Worm (Caenorhabditis elegans): ENCODE results near the gene C13G3.12.
A peak's percentile ranks its signal among the peaks of the same experiment; 100 is the strongest.

C13G3.12 gene

ce11 chrV:11039379-11039954, 16.8 kb upstream of the C13G3.12 start, which contains the start of gene pak-2:
Gene pak-2 (minus strand): TSS chrV:11039429.
- TF ChIP-seq ceh-28 (tag; optimal IDR thresholded peaks at IDR 0.05) (peak; percentile 34), pha-4 (tag; optimal IDR thresholded peaks at IDR 0.05) (peak; percentile 82), egl-27 (tag; optimal IDR thresholded peaks at IDR 0.05) (no peak), lin-15B (tag; optimal IDR thresholded peaks at IDR 0.05) (peak; percentile 85), unc-62 (GFP tag; optimal IDR thresholded peaks at IDR 0.05) (peak; percentile 49), ceh-16 (tag; optimal IDR thresholded peaks at IDR 0.05) (no peak), elt-3 (tag; optimal IDR thresholded peaks at IDR 0.05) (no peak), snpc-4 (tag; optimal IDR thresholded peaks at IDR 0.05) (no peak), nhr-43 (tag; optimal IDR thresholded peaks at IDR 0.05; ENCODE audit: poor library complexity, severe bottlenecking) (peak; percentile 62), nhr-11 (tag; optimal IDR thresholded peaks at IDR 0.05) (peak; percentile 24), nfya-1 (tag; optimal IDR thresholded peaks at IDR 0.05; ENCODE audit: insufficient read depth) (peak; percentile 73), nhr-25 (tag; optimal IDR thresholded peaks at IDR 0.05) (peak; percentile 40), nhr-23 (tag; optimal IDR thresholded peaks at IDR 0.05) (peak; percentile 70), ceh-82 (tag; optimal IDR thresholded peaks at IDR 0.05) (no peak), egl-5 (tag; optimal IDR thresholded peaks at IDR 0.05) (peak; percentile 72), fos-1 (tag; optimal IDR thresholded peaks at IDR 0.05) (no peak), hmg-11 (tag; optimal IDR thresholded peaks at IDR 0.05) (peak; percentile 78), unc-39 (tag; optimal IDR thresholded peaks at IDR 0.05) (no peak), lsy-12 (tag; optimal IDR thresholded peaks at IDR 0.05) (peak; percentile 28), fkh-10 (GFP tag; optimal IDR thresholded peaks at IDR 0.05) (peak; percentile 7), nhr-77 (tag; optimal IDR thresholded peaks at IDR 0.05) (no peak), elt-2 (tag; optimal IDR thresholded peaks at IDR 0.05) (peak; percentile 64), daf-12 (tag; optimal IDR thresholded peaks at IDR 0.05) (no peak), jun-1 (tag; optimal IDR thresholded peaks at IDR 0.05) (peak; percentile 8), skn-1 (tag; optimal IDR thresholded peaks at IDR 0.05) (no peak), pqm-1 (tag; optimal IDR thresholded peaks at IDR 0.05) (peak; percentile 28)

- TF ChIP-seq nhr-237 (tag; optimal IDR thresholded peaks at IDR 0.05) (no peak), elt-1 (tag; optimal IDR thresholded peaks at IDR 0.05) (no peak), mdl-1 (tag; optimal IDR thresholded peaks at IDR 0.05) (no peak), tbx-2 (tag; optimal IDR thresholded peaks at IDR 0.05) (no peak), nfya-1 (tag; optimal IDR thresholded peaks at IDR 0.05; ENCODE audit: insufficient read depth) (peak; percentile 21), nhr-67 (tag; optimal IDR thresholded peaks at IDR 0.05) (no peak)
Observed at ce11 chrV:11034748-11035147, 12.0 kb upstream of the C13G3.12 start, which contains the start of gene pptr-2. Gene pptr-2 (minus strand): TSS chrV:11034931.

ce11 chrV:11033241-11033640, 10.5 kb upstream of the C13G3.12 start:
- TF ChIP-seq tbx-2 (tag; optimal IDR thresholded peaks at IDR 0.05): no peak
- TF ChIP-seq egl-27 (tag; optimal IDR thresholded peaks at IDR 0.05): no peak
- no peak for TF ChIP-seq lin-15B (tag; optimal IDR thresholded peaks at IDR 0.05)
- TF ChIP-seq mml-1 (tag; optimal IDR thresholded peaks at IDR 0.05): no peak
- no peak for TF ChIP-seq ceh-82 (tag; optimal IDR thresholded peaks at IDR 0.05)
- TF ChIP-seq nhr-77 (tag; optimal IDR thresholded peaks at IDR 0.05): no peak
- TF ChIP-seq ceh-9 (tag; optimal IDR thresholded peaks at IDR 0.05): no peak
- TF ChIP-seq pha-4 (tag; optimal IDR thresholded peaks at IDR 0.05): no peak
- no peak for TF ChIP-seq zag-1 (tag; optimal IDR thresholded peaks at IDR 0.05)
- TF ChIP-seq nhr-76 (tag; optimal IDR thresholded peaks at IDR 0.05): no peak
- no peak for TF ChIP-seq ama-1 (optimal IDR thresholded peaks at IDR 0.05)
- no peak for TF ChIP-seq R02D3.7 (tag; optimal IDR thresholded peaks at IDR 0.05)
- no peak for TF ChIP-seq fkh-10 (GFP tag; optimal IDR thresholded peaks at IDR 0.05)
- no peak for TF ChIP-seq daf-12 (tag; optimal IDR thresholded peaks at IDR 0.05)
- no peak for TF ChIP-seq elt-1 (tag; optimal IDR thresholded peaks at IDR 0.05)
- TF ChIP-seq skn-1 (tag; optimal IDR thresholded peaks at IDR 0.05): no peak
- no peak for TF ChIP-seq nhr-28 (tag; optimal IDR thresholded peaks at IDR 0.05)
- no peak for TF ChIP-seq nhr-23 (tag; optimal IDR thresholded peaks at IDR 0.05)
- no peak for TF ChIP-seq elt-3 (tag; optimal IDR thresholded peaks at IDR 0.05)

ce11 chrV:11030675-11031074, 8.0 kb upstream of the C13G3.12 start:
- no peak for TF ChIP-seq hmg-11 (tag; optimal IDR thresholded peaks at IDR 0.05)
- no peak for TF ChIP-seq mdl-1 (tag; optimal IDR thresholded peaks at IDR 0.05)
- no peak for TF ChIP-seq ama-1 (optimal IDR thresholded peaks at IDR 0.05)
- no peak for TF ChIP-seq nhr-11 (tag; optimal IDR thresholded peaks at IDR 0.05)
- TF ChIP-seq lin-39 (tag; optimal IDR thresholded peaks at IDR 0.05): no peak
- no peak for TF ChIP-seq R02D3.7 (tag; optimal IDR thresholded peaks at IDR 0.05)
- no peak for TF ChIP-seq ceh-82 (tag; optimal IDR thresholded peaks at IDR 0.05)
- TF ChIP-seq nhr-76 (tag; optimal IDR thresholded peaks at IDR 0.05): no peak
- no peak for TF ChIP-seq nhr-43 (tag; optimal IDR thresholded peaks at IDR 0.05; ENCODE audit: poor library complexity, severe bottlenecking)
- no peak for TF ChIP-seq nhr-12 (tag; optimal IDR thresholded peaks at IDR 0.05)
- no peak for TF ChIP-seq elt-2 (tag; optimal IDR thresholded peaks at IDR 0.05)
- TF ChIP-seq tbx-2 (tag; optimal IDR thresholded peaks at IDR 0.05): no peak
- TF ChIP-seq nhr-67 (tag; optimal IDR thresholded peaks at IDR 0.05): no peak
- no peak for TF ChIP-seq ztf-11 (tag; optimal IDR thresholded peaks at IDR 0.05)

All from whole organism, L3 larva.